Fruit fly (Drosophila melanogaster): Measurements from ENCODE around the gene Usp1.

Gene Usp1

dm6 chr3R:29266607-29267006, 37.6 kb downstream of the Usp1 start:
- TF ChIP-seq h (optimal IDR thresholded peaks at IDR 0.05): no peak
- no peak for TF ChIP-seq insv (optimal IDR thresholded peaks at IDR 0.05)
- TF ChIP-seq Sin3A (optimal IDR thresholded peaks at IDR 0.05): no peak
- TF ChIP-seq ttk (optimal IDR thresholded peaks at IDR 0.05): no peak
- TF ChIP-seq Myc (optimal IDR thresholded peaks at IDR 0.05): no peak

dm6 chr3R:29268062-29268461, 39.1 kb downstream of the Usp1 start:
- no peak for TF ChIP-seq ttk (optimal IDR thresholded peaks at IDR 0.05)
- TF ChIP-seq Myc (optimal IDR thresholded peaks at IDR 0.05): no peak
- TF ChIP-seq insv (optimal IDR thresholded peaks at IDR 0.05): no peak
- no peak for TF ChIP-seq h (optimal IDR thresholded peaks at IDR 0.05)
- no peak for TF ChIP-seq psq (optimal IDR thresholded peaks at IDR 0.05)
- TF ChIP-seq Sin3A (optimal IDR thresholded peaks at IDR 0.05): no peak

DNA sequence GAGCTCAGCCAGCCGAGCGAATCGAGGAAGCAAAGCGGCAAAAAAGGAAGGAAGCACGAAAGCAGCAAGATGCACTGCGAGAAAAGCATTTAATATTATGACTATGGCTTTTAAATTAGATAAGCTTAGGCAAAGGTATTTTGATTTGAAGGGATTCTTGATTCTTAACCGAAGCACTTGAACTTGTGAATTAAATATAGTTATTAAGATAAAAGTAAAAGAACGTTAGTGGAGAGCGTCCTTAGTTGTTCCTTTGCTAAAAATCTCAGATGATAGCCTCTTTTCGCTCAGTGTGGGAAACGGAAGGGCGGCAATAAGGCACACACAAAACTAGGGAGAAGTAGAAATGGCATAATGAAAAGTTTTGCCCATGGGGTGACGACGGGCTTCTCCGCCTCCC, 40.2 kb downstream of the Usp1 start:
- no peak for TF ChIP-seq Sin3A (optimal IDR thresholded peaks at IDR 0.05)
- TF ChIP-seq ttk (optimal IDR thresholded peaks at IDR 0.05): no peak
- no peak for TF ChIP-seq Myc (optimal IDR thresholded peaks at IDR 0.05)
- no peak for TF ChIP-seq h (optimal IDR thresholded peaks at IDR 0.05)
- no peak for TF ChIP-seq psq (optimal IDR thresholded peaks at IDR 0.05)
- TF ChIP-seq insv (optimal IDR thresholded peaks at IDR 0.05): no peak

- TF ChIP-seq h (optimal IDR thresholded peaks at IDR 0.05): no peak
- TF ChIP-seq ttk (optimal IDR thresholded peaks at IDR 0.05): no peak
- no peak for TF ChIP-seq Sin3A (optimal IDR thresholded peaks at IDR 0.05)
- no peak for TF ChIP-seq Myc (optimal IDR thresholded peaks at IDR 0.05)
- no peak for TF ChIP-seq psq (optimal IDR thresholded peaks at IDR 0.05)
- no peak for TF ChIP-seq insv (optimal IDR thresholded peaks at IDR 0.05)
Measured at dm6 chr3R:29273029-29273428, 44.1 kb downstream of the Usp1 start.

DNA sequence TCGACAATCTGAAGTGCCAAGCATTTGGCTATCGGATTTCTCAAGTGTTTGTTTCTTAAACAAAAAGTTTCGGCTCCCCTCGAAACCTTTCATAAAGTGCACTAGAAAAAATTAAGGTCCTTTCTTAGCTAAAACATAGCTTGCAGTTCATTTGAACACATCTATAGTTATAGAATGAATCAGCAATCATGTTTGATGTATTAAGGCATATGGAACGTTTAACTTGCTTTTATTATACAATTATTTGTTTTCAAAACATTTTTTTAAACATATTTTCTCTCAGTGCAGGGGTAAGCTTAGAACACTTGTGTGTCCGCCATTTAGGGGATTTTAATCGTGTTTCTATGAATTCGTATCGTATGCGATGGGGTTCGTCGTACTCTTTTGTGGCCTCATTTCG, 45.6 kb downstream of the Usp1 start:
- TF ChIP-seq psq (optimal IDR thresholded peaks at IDR 0.05) (no peak), Sin3A (optimal IDR thresholded peaks at IDR 0.05) (no peak), Myc (optimal IDR thresholded peaks at IDR 0.05) (no peak), insv (optimal IDR thresholded peaks at IDR 0.05) (no peak), h (optimal IDR thresholded peaks at IDR 0.05) (no peak), ttk (optimal IDR thresholded peaks at IDR 0.05) (no peak)

DNA sequence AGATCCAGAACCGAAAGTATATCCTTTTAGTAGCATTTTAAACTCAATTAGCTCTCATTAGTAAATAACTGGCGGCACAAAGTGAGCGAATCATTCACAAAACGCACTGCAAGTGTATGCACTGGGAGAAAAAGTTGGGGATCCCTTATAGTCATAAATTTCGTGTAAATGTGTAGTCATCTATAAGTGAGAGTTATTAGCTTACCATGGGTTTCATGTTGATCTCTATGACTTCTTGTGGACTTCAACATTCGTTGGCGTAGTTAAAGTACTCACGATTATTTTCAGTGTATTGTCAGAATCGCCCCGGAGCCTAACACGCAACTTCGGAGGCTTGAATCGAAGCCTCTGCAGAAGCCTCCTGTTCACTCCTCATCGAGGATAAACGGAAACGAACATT, 48.0 kb downstream of the Usp1 start:
- TF ChIP-seq h (optimal IDR thresholded peaks at IDR 0.05) (no peak), Myc (optimal IDR thresholded peaks at IDR 0.05) (no peak), ttk (optimal IDR thresholded peaks at IDR 0.05) (no peak), Sin3A (optimal IDR thresholded peaks at IDR 0.05) (no peak), psq (optimal IDR thresholded peaks at IDR 0.05) (no peak), insv (optimal IDR thresholded peaks at IDR 0.05) (no peak)

dm6 chr3R:29277748-29278147, 48.8 kb downstream of the Usp1 start:
- TF ChIP-seq ttk (optimal IDR thresholded peaks at IDR 0.05): no peak
- TF ChIP-seq Sin3A (optimal IDR thresholded peaks at IDR 0.05): no peak
- no peak for TF ChIP-seq psq (optimal IDR thresholded peaks at IDR 0.05)
- TF ChIP-seq Myc (optimal IDR thresholded peaks at IDR 0.05): no peak
- TF ChIP-seq insv (optimal IDR thresholded peaks at IDR 0.05): no peak
- no peak for TF ChIP-seq h (optimal IDR thresholded peaks at IDR 0.05)

DNA sequence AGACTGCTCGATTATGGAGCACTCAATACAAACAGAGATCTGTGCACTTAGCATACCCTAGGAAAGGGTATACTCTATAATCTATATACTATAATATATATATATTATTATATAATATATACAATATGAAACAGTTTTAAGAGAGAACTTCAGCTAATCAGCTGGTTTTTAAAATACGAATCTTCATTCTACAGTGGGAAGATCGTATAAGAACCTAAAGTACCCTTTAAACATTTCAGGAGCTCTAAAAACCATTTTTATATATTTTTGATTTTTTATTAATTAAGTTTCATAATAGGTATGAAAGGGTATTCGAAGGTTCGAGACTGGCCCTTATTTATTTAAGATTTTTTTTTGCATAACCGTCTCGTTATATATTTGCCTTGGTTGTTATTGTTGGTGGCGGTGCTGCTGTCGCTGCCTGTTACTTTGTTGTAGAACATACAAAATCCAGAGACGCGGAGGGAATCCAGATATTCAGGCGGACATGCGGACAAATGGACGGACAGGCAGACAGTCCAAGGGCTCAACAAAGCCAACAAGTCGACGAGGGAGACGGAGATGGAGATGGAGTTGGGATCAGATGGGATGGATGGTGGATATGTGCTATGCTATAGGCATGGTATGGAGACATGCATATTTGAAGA, 50.7 kb downstream of the Usp1 start:
- no peak for TF ChIP-seq psq (optimal IDR thresholded peaks at IDR 0.05)
- TF ChIP-seq ttk (optimal IDR thresholded peaks at IDR 0.05): no peak
- no peak for TF ChIP-seq Sin3A (optimal IDR thresholded peaks at IDR 0.05)
- TF ChIP-seq Myc (optimal IDR thresholded peaks at IDR 0.05): no peak
- TF ChIP-seq insv (optimal IDR thresholded peaks at IDR 0.05): no peak
- TF ChIP-seq h (optimal IDR thresholded peaks at IDR 0.05): no peak

- TF ChIP-seq Sin3A (optimal IDR thresholded peaks at IDR 0.05) (no peak), psq (optimal IDR thresholded peaks at IDR 0.05) (no peak), Myc (optimal IDR thresholded peaks at IDR 0.05) (no peak), h (optimal IDR thresholded peaks at IDR 0.05) (no peak), insv (optimal IDR thresholded peaks at IDR 0.05) (no peak), ttk (optimal IDR thresholded peaks at IDR 0.05) (no peak)
Measured at dm6 chr3R:29280633-29281572, 51.9 kb downstream of the Usp1 start.

- TF ChIP-seq Myc (optimal IDR thresholded peaks at IDR 0.05) (no peak), h (optimal IDR thresholded peaks at IDR 0.05) (no peak), psq (optimal IDR thresholded peaks at IDR 0.05) (no peak), insv (optimal IDR thresholded peaks at IDR 0.05) (no peak), ttk (optimal IDR thresholded peaks at IDR 0.05) (no peak), Sin3A (optimal IDR thresholded peaks at IDR 0.05) (no peak)
Measured at dm6 chr3R:29282939-29283616, 54.1 kb downstream of the Usp1 start.

- no peak for TF ChIP-seq Myc (optimal IDR thresholded peaks at IDR 0.05)
Measured at dm6 chr3R:29284315-29284714, 55.4 kb downstream of the Usp1 start.

Data from Kc167 (cell line).